Worm (Caenorhabditis elegans): ENCODE data around the gene F59F5.5.

- TF ChIP-seq lsy-2 (tag; optimal IDR thresholded peaks at IDR 0.05) (no peak), C34F6.9 (tag; optimal IDR thresholded peaks at IDR 0.05) (no peak), aly-2 (tag; optimal IDR thresholded peaks at IDR 0.05) (no peak), skn-1 (tag; optimal IDR thresholded peaks at IDR 0.05) (no peak), nhr-237 (tag; optimal IDR thresholded peaks at IDR 0.05) (no peak), ztf-4 (tag; optimal IDR thresholded peaks at IDR 0.05) (no peak), nhr-11 (tag; optimal IDR thresholded peaks at IDR 0.05) (no peak), nhr-77 (tag; optimal IDR thresholded peaks at IDR 0.05) (no peak), lin-39 (tag; optimal IDR thresholded peaks at IDR 0.05) (no peak), zag-1 (tag; optimal IDR thresholded peaks at IDR 0.05) (no peak), nhr-25 (tag; optimal IDR thresholded peaks at IDR 0.05) (no peak)
Observed at ce11 chrX:10556764-10557163, 10.9 kb downstream of the F59F5.5 start.
